Fruit fly (Drosophila melanogaster) whole organism, pupa: ENCODE results near the gene CG9948.
A peak's percentile ranks its signal among the peaks of the same experiment; 100 is the strongest.

Experiments
- CG10348 ChIP-seq: fragments of 200-800 bp; sonication (Bioruptor generic); IDR thresholded peaks from 2 replicates; pipeline ENCODE4 v1.3.6; 2022; ENCODE audit warnings: missing biosample characterization, missing genetic modification characterization
- CG12605 ChIP-seq: fragments of 200-800 bp; sonication (Bioruptor generic); IDR thresholded peaks from 2 replicates; pipeline ENCODE4 v1.3.6; 2022; ENCODE audit warnings: missing biosample characterization, missing genetic modification characterization
- CG13204 ChIP-seq: fragments of 200-800 bp; sonication (Bioruptor generic); optimal IDR thresholded peaks from 2 replicates; lab custom pipeline; 2018; ENCODE audit warnings: missing biosample characterization, mild to moderate bottlenecking, missing genetic modification characterization, moderate library complexity
- CG14655 ChIP-seq: fragments of 200-800 bp; sonication (Bioruptor generic); optimal IDR thresholded peaks from 3 replicates; lab custom pipeline; 2017; ENCODE audit warnings: mild to moderate bottlenecking, missing biosample characterization, missing genetic modification reagents, missing genetic modification characterization
- CG15710 ChIP-seq: fragments of 200-800 bp; sonication (Bioruptor generic); optimal IDR thresholded peaks from 2 replicates; lab custom pipeline; 2018; ENCODE audit warnings: missing biosample characterization, mild to moderate bottlenecking, missing genetic modification characterization, moderate library complexity
- CG17806 ChIP-seq: fragments of 200-800 bp; sonication (Bioruptor generic); optimal IDR thresholded peaks from 2 replicates; lab custom pipeline; 2018; ENCODE audit warnings: missing biosample characterization, mild to moderate bottlenecking, missing genetic modification characterization, moderate library complexity
- CG32121 ChIP-seq: fragments of 200-800 bp; sonication (Bioruptor generic); IDR thresholded peaks from 2 replicates; pipeline ENCODE4 v1.3.6; 2022; ENCODE audit warnings: missing biosample characterization, missing genetic modification characterization
- CG34367 ChIP-seq: fragments of 200-800 bp; sonication (Bioruptor generic); optimal IDR thresholded peaks from 2 replicates; lab custom pipeline; 2018; ENCODE audit warnings: missing biosample characterization, mild to moderate bottlenecking, missing genetic modification characterization
- CG4496 ChIP-seq: fragments of 200-800 bp; sonication (Bioruptor generic); IDR thresholded peaks from 3 replicates; pipeline ENCODE4 v1.3.6; 2022; ENCODE audit warnings: missing biosample characterization, missing genetic modification characterization
- CG8159 ChIP-seq: fragments of 200-800 bp; sonication (Bioruptor generic); optimal IDR thresholded peaks from 3 replicates; lab custom pipeline; 2018; ENCODE audit warnings: missing biosample characterization, mild to moderate bottlenecking, missing genetic modification characterization, moderate library complexity
- CG8301 ChIP-seq: fragments of 200-800 bp; sonication (Bioruptor generic); optimal IDR thresholded peaks from 2 replicates; lab custom pipeline; 2018; ENCODE audit warnings: missing biosample characterization, mild to moderate bottlenecking, missing genetic modification characterization
- CG9948 ChIP-seq: fragments of 200-800 bp; sonication (Bioruptor generic); optimal IDR thresholded peaks from 2 replicates; lab custom pipeline; 2018; ENCODE audit warnings: missing biosample characterization, mild to moderate bottlenecking, missing genetic modification characterization, moderate library complexity
- D1 ChIP-seq: fragments of 200-800 bp; sonication (Bioruptor generic); optimal IDR thresholded peaks from 2 replicates; lab custom pipeline; 2018; ENCODE audit warnings: missing biosample characterization, mild to moderate bottlenecking, missing genetic modification characterization, moderate library complexity
- EcR ChIP-seq: fragments of 200-800 bp; sonication (Bioruptor generic); optimal IDR thresholded peaks from 3 replicates; lab custom pipeline; 2019; ENCODE audit warnings: missing biosample characterization, missing genetic modification characterization, mild to moderate bottlenecking, moderate library complexity, missing genetic modification reagents
- Ets98B ChIP-seq: fragments of 200-800 bp; sonication (Bioruptor generic); IDR thresholded peaks from 2 replicates; pipeline ENCODE4 v1.3.6; 2022; ENCODE audit warnings: missing biosample characterization, missing genetic modification characterization
- Pif1A ChIP-seq: fragments of 200-800 bp; sonication (Bioruptor generic); optimal IDR thresholded peaks from 3 replicates; lab custom pipeline; 2016; ENCODE audit warnings: missing biosample characterization, missing genetic modification characterization
- Pif1B ChIP-seq: fragments of 200-800 bp; sonication (Bioruptor generic); optimal IDR thresholded peaks from 3 replicates; lab custom pipeline; 2016; ENCODE audit warnings: missing biosample characterization, missing genetic modification characterization
- Snoo ChIP-seq: fragments of 200-800 bp; sonication (Bioruptor generic); optimal IDR thresholded peaks from 3 replicates; lab custom pipeline; 2017; ENCODE audit warnings: missing biosample characterization, mild to moderate bottlenecking, missing genetic modification characterization, inconsistent platforms
- fd96Ca ChIP-seq: fragments of 200-800 bp; sonication (Bioruptor generic); IDR thresholded peaks from 3 replicates; pipeline ENCODE4 v1.3.6; 2022; ENCODE audit warnings: missing biosample characterization, missing genetic modification characterization
- gl ChIP-seq: fragments of 200-800 bp; sonication (Bioruptor generic); optimal IDR thresholded peaks from 2 replicates; lab custom pipeline; 2018; ENCODE audit warnings: missing biosample characterization, mild to moderate bottlenecking, missing genetic modification characterization
- rn ChIP-seq: fragments of 200-800 bp; sonication (Bioruptor generic); IDR thresholded peaks from 2 replicates; pipeline ENCODE4 v1.3.6; 2022; ENCODE audit warnings: missing biosample characterization, missing genetic modification characterization

Gene CG9948

dm6 chr3L:6955254-6956229 lies at the start of gene CG9948, which contains the start of gene CG10077:
Gene CG9948, plus strand, starts transcription at chr3L:6955991.
Gene CG10077, minus strand, starts transcription at chr3L:6955904.
- peak; percentile 88 for TF ChIP-seq CG32121 (GFP tag; lab: Robert Waterston, UW)
- no peak for TF ChIP-seq CG13204 (GFP tag; lab: Kevin White, UChicago)
- peak; percentile 43; the same call in 1 of the 2 replicates for TF ChIP-seq CG10348 (GFP tag; lab: Robert Waterston, UW)
- TF ChIP-seq CG15710 (tag; lab: Kevin White, UChicago) = peak; percentile 91
- peak; percentile 89 for TF ChIP-seq Pif1B
- TF ChIP-seq CG17806 (tag; lab: Kevin White, UChicago) = peak; percentile 92
- TF ChIP-seq Ets98B (GFP tag; lab: Robert Waterston, UW) = peak; percentile 90
- peak; percentile 94 for TF ChIP-seq CG9948
- peak; percentile 88; the same call in 1 of the 2 replicates for TF ChIP-seq CG12605 (GFP tag; lab: Robert Waterston, UW)
- TF ChIP-seq Pif1A = peak; percentile 85
- TF ChIP-seq fd96Ca (GFP tag; lab: Robert Waterston, UW) = peak; percentile 64; the same call in 2 of the 3 replicates
- peak; percentile 95 for TF ChIP-seq CG4496 (GFP tag; lab: Robert Waterston, UW)
- TF ChIP-seq D1 (tag; lab: Kevin White, UChicago) = no peak
- TF ChIP-seq EcR (GFP tag; lab: Kevin White, UChicago) = no peak
- TF ChIP-seq CG14655 (GFP tag; lab: Kevin White, UChicago) = no peak
- TF ChIP-seq CG8159 (tag; lab: Kevin White, UChicago) = peak; percentile 91
- peak; percentile 89 for TF ChIP-seq CG8301
- peak; percentile 87 for TF ChIP-seq CG34367 (tag; lab: Kevin White, UChicago)
- peak; percentile 78 for TF ChIP-seq gl
- 0 out of 2 replicates have a peak, but pooled peaks have one; percentile 9 for TF ChIP-seq rn (GFP tag; lab: Robert Waterston, UW)
- peak; percentile 88 for TF ChIP-seq Snoo (tag; lab: Kevin White, UChicago)

dm6 chr3L:6906758-6907157 lies 49.0 kb upstream of the CG9948 start:
- peak; percentile 29 for TF ChIP-seq D1 (tag; lab: Kevin White, UChicago)
- no peak for TF ChIP-seq CG34367 (tag; lab: Kevin White, UChicago)

- TF ChIP-seq CG32121 (GFP tag; lab: Robert Waterston, UW) (no peak), CG4496 (GFP tag; lab: Robert Waterston, UW) (no peak), CG14655 (GFP tag; lab: Kevin White, UChicago) (no peak), CG34367 (tag; lab: Kevin White, UChicago) (no peak), CG8301 (no peak), CG17806 (tag; lab: Kevin White, UChicago) (no peak), fd96Ca (GFP tag; lab: Robert Waterston, UW) (no peak), CG9948 (no peak), Snoo (tag; lab: Kevin White, UChicago) (no peak)
These were observed 44.6 kb upstream of the CG9948 start for dm6 chr3L:6911219-6911618.

- no peak for TF ChIP-seq CG34367 (tag; lab: Kevin White, UChicago)
These were observed 42.0 kb upstream of the CG9948 start for dm6 chr3L:6913823-6914222.

dm6 chr3L:6914776-6915175 lies 41.0 kb upstream of the CG9948 start, which contains the start of gene Prat2:
Gene Prat2, minus strand, starts transcription at chr3L:6914876.
- TF ChIP-seq Pif1A (no peak), CG14655 (GFP tag; lab: Kevin White, UChicago) (no peak), CG32121 (GFP tag; lab: Robert Waterston, UW) (no peak), CG15710 (tag; lab: Kevin White, UChicago) (no peak), CG8301 (no peak), CG8159 (tag; lab: Kevin White, UChicago) (no peak), D1 (tag; lab: Kevin White, UChicago) (no peak), fd96Ca (GFP tag; lab: Robert Waterston, UW) (no peak), CG12605 (GFP tag; lab: Robert Waterston, UW) (no peak)

dm6 chr3L:6919213-6919612 lies 36.6 kb upstream of the CG9948 start:
- TF ChIP-seq CG8159 (tag; lab: Kevin White, UChicago) (no peak), CG15710 (tag; lab: Kevin White, UChicago) (no peak), CG12605 (GFP tag; lab: Robert Waterston, UW) (no peak), Pif1A (no peak), Pif1B (no peak), fd96Ca (GFP tag; lab: Robert Waterston, UW) (no peak), rn (GFP tag; lab: Robert Waterston, UW) (no peak), EcR (GFP tag; lab: Kevin White, UChicago) (no peak), Snoo (tag; lab: Kevin White, UChicago) (no peak), CG34367 (tag; lab: Kevin White, UChicago) (no peak)
